Worm (Caenorhabditis elegans): Measurements from ENCODE around the gene R07H5.16.

DNA sequence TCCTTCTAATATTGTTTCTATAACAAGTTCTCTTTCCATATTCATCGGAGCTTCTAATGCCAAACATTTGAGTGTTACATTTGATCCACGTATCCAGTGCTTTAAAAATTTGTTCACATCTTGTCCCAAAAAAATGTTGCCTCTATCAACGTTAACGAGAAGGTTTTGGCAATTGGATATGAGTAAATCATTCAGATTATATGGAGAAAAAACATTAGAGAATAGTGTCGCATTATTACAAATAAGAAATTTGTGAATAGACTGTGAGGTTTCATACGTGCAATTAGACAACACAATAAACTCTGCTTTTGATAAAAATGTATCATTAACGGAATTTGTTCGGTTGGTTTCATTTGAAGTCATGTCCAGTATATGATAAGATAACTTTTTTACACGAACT, 39.2 kb upstream of the R07H5.16 start, which contains the start of gene mboa-4:
- TF ChIP-seq ceh-28 (tag; optimal IDR thresholded peaks at IDR 0.05), result no peak
- TF ChIP-seq nhr-77 (tag; optimal IDR thresholded peaks at IDR 0.05), result no peak
- no peak for TF ChIP-seq R02D3.7 (tag; optimal IDR thresholded peaks at IDR 0.05)
- TF ChIP-seq elt-2 (tag; optimal IDR thresholded peaks at IDR 0.05), result no peak
- TF ChIP-seq fos-1 (tag; optimal IDR thresholded peaks at IDR 0.05), result no peak
- no peak for TF ChIP-seq snpc-4 (tag; optimal IDR thresholded peaks at IDR 0.05)
- no peak for TF ChIP-seq elt-3 (tag; optimal IDR thresholded peaks at IDR 0.05)
- TF ChIP-seq nhr-11 (tag; optimal IDR thresholded peaks at IDR 0.05), result no peak
- no peak for TF ChIP-seq jun-1 (tag; optimal IDR thresholded peaks at IDR 0.05)
- TF ChIP-seq nhr-25 (tag; optimal IDR thresholded peaks at IDR 0.05), result no peak
- no peak for TF ChIP-seq mdl-1 (tag; optimal IDR thresholded peaks at IDR 0.05)
- no peak for TF ChIP-seq pqm-1 (tag; optimal IDR thresholded peaks at IDR 0.05)
- TF ChIP-seq ama-1 (optimal IDR thresholded peaks at IDR 0.05), result no peak
- no peak for TF ChIP-seq skn-1 (tag; optimal IDR thresholded peaks at IDR 0.05)

Measured in whole organism, L3 larva.